Fruit fly (Drosophila melanogaster) whole organism, pupa: ENCODE measurements around the gene IFT52.

ENCODE experiments used
- CG10348 ChIP-seq: fragments of 200-800 bp; sonication (Bioruptor generic); IDR thresholded peaks from 2 replicates; pipeline ENCODE4 v1.3.6; 2022; ENCODE audit warnings: missing biosample characterization, missing genetic modification characterization
- CG12605 ChIP-seq: fragments of 200-800 bp; sonication (Bioruptor generic); IDR thresholded peaks from 2 replicates; pipeline ENCODE4 v1.3.6; 2022; ENCODE audit warnings: missing biosample characterization, missing genetic modification characterization
- CG13204 ChIP-seq: fragments of 200-800 bp; sonication (Bioruptor generic); optimal IDR thresholded peaks from 2 replicates; lab custom pipeline; 2018; ENCODE audit warnings: missing biosample characterization, mild to moderate bottlenecking, missing genetic modification characterization, moderate library complexity
- CG14655 ChIP-seq: fragments of 200-800 bp; sonication (Bioruptor generic); optimal IDR thresholded peaks from 3 replicates; lab custom pipeline; 2017; ENCODE audit warnings: mild to moderate bottlenecking, missing biosample characterization, missing genetic modification reagents, missing genetic modification characterization
- CG15710 ChIP-seq: fragments of 200-800 bp; sonication (Bioruptor generic); optimal IDR thresholded peaks from 2 replicates; lab custom pipeline; 2018; ENCODE audit warnings: missing biosample characterization, mild to moderate bottlenecking, missing genetic modification characterization, moderate library complexity
- CG17806 ChIP-seq: fragments of 200-800 bp; sonication (Bioruptor generic); optimal IDR thresholded peaks from 2 replicates; lab custom pipeline; 2018; ENCODE audit warnings: missing biosample characterization, mild to moderate bottlenecking, missing genetic modification characterization, moderate library complexity
- CG32121 ChIP-seq: fragments of 200-800 bp; sonication (Bioruptor generic); IDR thresholded peaks from 2 replicates; pipeline ENCODE4 v1.3.6; 2022; ENCODE audit warnings: missing biosample characterization, missing genetic modification characterization
- CG34367 ChIP-seq: fragments of 200-800 bp; sonication (Bioruptor generic); optimal IDR thresholded peaks from 2 replicates; lab custom pipeline; 2018; ENCODE audit warnings: missing biosample characterization, mild to moderate bottlenecking, missing genetic modification characterization
- CG4496 ChIP-seq: fragments of 200-800 bp; sonication (Bioruptor generic); IDR thresholded peaks from 3 replicates; pipeline ENCODE4 v1.3.6; 2022; ENCODE audit warnings: missing biosample characterization, missing genetic modification characterization
- CG8159 ChIP-seq: fragments of 200-800 bp; sonication (Bioruptor generic); optimal IDR thresholded peaks from 3 replicates; lab custom pipeline; 2018; ENCODE audit warnings: missing biosample characterization, mild to moderate bottlenecking, missing genetic modification characterization, moderate library complexity
- CG8301 ChIP-seq: fragments of 200-800 bp; sonication (Bioruptor generic); optimal IDR thresholded peaks from 2 replicates; lab custom pipeline; 2018; ENCODE audit warnings: missing biosample characterization, mild to moderate bottlenecking, missing genetic modification characterization
- CG9948 ChIP-seq: fragments of 200-800 bp; sonication (Bioruptor generic); optimal IDR thresholded peaks from 2 replicates; lab custom pipeline; 2018; ENCODE audit warnings: missing biosample characterization, mild to moderate bottlenecking, missing genetic modification characterization, moderate library complexity
- D1 ChIP-seq: fragments of 200-800 bp; sonication (Bioruptor generic); optimal IDR thresholded peaks from 2 replicates; lab custom pipeline; 2018; ENCODE audit warnings: missing biosample characterization, mild to moderate bottlenecking, missing genetic modification characterization, moderate library complexity
- EcR ChIP-seq: fragments of 200-800 bp; sonication (Bioruptor generic); optimal IDR thresholded peaks from 3 replicates; lab custom pipeline; 2019; ENCODE audit warnings: missing biosample characterization, missing genetic modification characterization, mild to moderate bottlenecking, moderate library complexity, missing genetic modification reagents
- Ets98B ChIP-seq: fragments of 200-800 bp; sonication (Bioruptor generic); IDR thresholded peaks from 2 replicates; pipeline ENCODE4 v1.3.6; 2022; ENCODE audit warnings: missing biosample characterization, missing genetic modification characterization
- Pif1A ChIP-seq: fragments of 200-800 bp; sonication (Bioruptor generic); optimal IDR thresholded peaks from 3 replicates; lab custom pipeline; 2016; ENCODE audit warnings: missing biosample characterization, missing genetic modification characterization
- Pif1B ChIP-seq: fragments of 200-800 bp; sonication (Bioruptor generic); optimal IDR thresholded peaks from 3 replicates; lab custom pipeline; 2016; ENCODE audit warnings: missing biosample characterization, missing genetic modification characterization
- Snoo ChIP-seq: fragments of 200-800 bp; sonication (Bioruptor generic); optimal IDR thresholded peaks from 3 replicates; lab custom pipeline; 2017; ENCODE audit warnings: missing biosample characterization, mild to moderate bottlenecking, missing genetic modification characterization, inconsistent platforms
- fd96Ca ChIP-seq: fragments of 200-800 bp; sonication (Bioruptor generic); IDR thresholded peaks from 3 replicates; pipeline ENCODE4 v1.3.6; 2022; ENCODE audit warnings: missing biosample characterization, missing genetic modification characterization
- gl ChIP-seq: fragments of 200-800 bp; sonication (Bioruptor generic); optimal IDR thresholded peaks from 2 replicates; lab custom pipeline; 2018; ENCODE audit warnings: missing biosample characterization, mild to moderate bottlenecking, missing genetic modification characterization
- rn ChIP-seq: fragments of 200-800 bp; sonication (Bioruptor generic); IDR thresholded peaks from 2 replicates; pipeline ENCODE4 v1.3.6; 2022; ENCODE audit warnings: missing biosample characterization, missing genetic modification characterization

IFT52 gene

DNA sequence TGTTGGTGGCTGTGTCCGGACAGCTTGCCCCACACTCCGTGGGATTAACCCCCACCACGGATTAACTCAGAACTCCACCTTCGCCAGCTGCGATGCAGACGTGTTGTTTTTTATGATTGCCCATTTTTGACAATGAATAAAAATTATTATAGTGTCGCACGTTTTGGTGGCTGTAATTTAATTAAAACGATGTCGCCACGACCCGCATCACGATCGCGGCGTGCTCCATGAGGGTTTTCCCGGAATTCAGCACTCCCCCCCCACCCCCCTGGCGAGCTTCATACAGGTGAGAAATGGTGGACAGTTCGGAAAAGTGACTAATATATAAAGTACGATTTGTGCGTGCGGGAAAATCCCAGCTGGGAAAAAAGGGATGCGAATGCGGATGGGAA is 3.5 kb downstream of the IFT52 start:
- no peak for TF ChIP-seq CG8301 (tag; lab: Kevin White, UChicago)
- TF ChIP-seq CG32121, result no peak
- no peak for TF ChIP-seq D1 (tag; lab: Kevin White, UChicago)
- TF ChIP-seq EcR (GFP tag; lab: Kevin White, UChicago), result no peak
- TF ChIP-seq Snoo (tag; lab: Kevin White, UChicago), result no peak
- no peak for TF ChIP-seq CG9948 (tag; lab: Kevin White, UChicago)

DNA sequence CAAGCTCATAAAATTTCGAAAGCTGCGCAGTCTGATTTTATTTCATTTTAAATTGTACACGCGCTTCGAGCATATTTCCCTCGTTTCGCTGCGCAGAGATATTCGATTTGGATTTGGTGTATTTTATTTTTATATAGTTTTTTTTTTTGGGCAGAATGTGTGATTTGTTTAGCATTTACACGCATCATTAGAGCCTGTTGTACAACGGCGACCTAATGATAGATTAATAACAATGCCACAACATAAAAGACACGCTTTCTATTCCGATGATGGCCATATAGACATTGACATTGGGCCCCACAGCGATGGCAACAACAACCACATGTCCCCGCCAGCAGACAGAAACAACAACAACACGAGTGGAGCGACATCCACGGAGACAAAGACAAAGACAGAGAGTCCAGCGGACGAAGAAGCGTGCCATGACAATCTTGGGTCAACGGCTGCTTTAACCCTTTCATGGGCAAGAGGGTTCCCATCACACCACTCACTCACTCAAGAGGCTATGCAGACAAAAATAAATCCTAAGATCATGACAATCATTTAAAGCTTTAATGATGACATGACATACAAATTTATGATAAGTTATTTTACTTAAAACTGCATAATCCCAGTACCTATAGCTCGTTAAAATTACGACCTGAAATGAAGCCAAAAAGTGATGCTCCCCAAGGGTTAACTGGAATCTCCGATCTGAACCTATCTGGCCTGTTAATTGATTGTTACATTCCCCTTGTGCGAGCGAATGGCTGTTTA is 4.1 kb downstream of the IFT52 start:
- TF ChIP-seq Snoo (tag; lab: Kevin White, UChicago), result peak; percentile 1
- peak; percentile 54 for TF ChIP-seq CG13204
- peak; percentile 99 for TF ChIP-seq EcR (GFP tag; lab: Kevin White, UChicago)
- no peak for TF ChIP-seq rn (GFP tag; lab: Robert Waterston, UW)
- TF ChIP-seq CG8159, result peak; percentile 46
- TF ChIP-seq gl (tag; lab: Kevin White, UChicago), result peak; percentile 16
- no peak for TF ChIP-seq Pif1B (GFP tag; lab: Kevin White, UChicago)
- TF ChIP-seq CG9948 (tag; lab: Kevin White, UChicago), result peak; percentile 18
- TF ChIP-seq CG17806 (tag; lab: Kevin White, UChicago), result no peak
- peak; percentile 41 for TF ChIP-seq CG15710 (tag; lab: Kevin White, UChicago)

- TF ChIP-seq CG17806 (tag; lab: Kevin White, UChicago) (no peak), CG8301 (tag; lab: Kevin White, UChicago) (no peak), CG13204 (no peak), CG15710 (tag; lab: Kevin White, UChicago) (no peak), CG9948 (tag; lab: Kevin White, UChicago) (no peak), D1 (tag; lab: Kevin White, UChicago) (no peak), CG34367 (no peak), EcR (GFP tag; lab: Kevin White, UChicago) (no peak)
- TF ChIP-seq, all 21 proteins: peak for 0
Observed at dm6 chr2L:6552345-6552744, 5.0 kb downstream of the IFT52 start.

dm6 chr2L:6551452-6551851 is 5.8 kb downstream of the IFT52 start:
- peak; percentile 16 for TF ChIP-seq Snoo (tag; lab: Kevin White, UChicago)
- TF ChIP-seq CG15710 (tag; lab: Kevin White, UChicago), result no peak

DNA sequence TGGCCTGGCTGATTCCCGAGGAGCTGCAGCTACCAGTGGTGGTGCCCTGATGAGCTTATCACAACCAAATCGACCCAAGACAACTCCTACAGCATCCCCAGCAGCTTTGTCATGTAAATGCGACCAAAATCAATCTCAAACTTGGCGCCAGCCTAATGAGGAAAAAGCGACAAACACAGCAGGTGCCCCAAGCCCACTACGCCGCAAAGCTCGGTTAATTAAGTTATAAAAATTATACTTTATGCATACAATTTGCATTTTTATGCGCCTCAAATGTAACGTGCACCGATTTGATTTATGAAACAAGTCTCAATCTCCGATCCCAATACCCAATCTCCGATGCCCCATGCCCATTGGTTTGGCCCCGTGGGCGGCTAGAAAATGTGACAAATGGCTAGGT is 6.5 kb downstream of the IFT52 start:
- TF ChIP-seq Snoo (tag; lab: Kevin White, UChicago) (no peak), CG8159 (no peak)
- TF ChIP-seq, all 21 proteins: peak for 0

- TF ChIP-seq D1 (tag; lab: Kevin White, UChicago) (no peak), CG10348 (GFP tag; lab: Robert Waterston, UW) (no peak), CG9948 (tag; lab: Kevin White, UChicago) (no peak), CG8159 (no peak), EcR (GFP tag; lab: Kevin White, UChicago) (no peak), Pif1B (GFP tag; lab: Kevin White, UChicago) (no peak), CG13204 (no peak), fd96Ca (GFP tag; lab: Robert Waterston, UW) (no peak), Ets98B (GFP tag; lab: Robert Waterston, UW) (no peak), CG34367 (no peak), Pif1A (no peak), CG4496 (GFP tag; lab: Robert Waterston, UW) (no peak), CG17806 (tag; lab: Kevin White, UChicago) (no peak), gl (tag; lab: Kevin White, UChicago) (no peak), rn (GFP tag; lab: Robert Waterston, UW) (no peak), CG15710 (tag; lab: Kevin White, UChicago) (no peak), CG8301 (tag; lab: Kevin White, UChicago) (no peak)
- TF ChIP-seq, all 21 proteins: peak for 0
Observed at dm6 chr2L:6547978-6548377, 9.3 kb downstream of the IFT52 start.

DNA sequence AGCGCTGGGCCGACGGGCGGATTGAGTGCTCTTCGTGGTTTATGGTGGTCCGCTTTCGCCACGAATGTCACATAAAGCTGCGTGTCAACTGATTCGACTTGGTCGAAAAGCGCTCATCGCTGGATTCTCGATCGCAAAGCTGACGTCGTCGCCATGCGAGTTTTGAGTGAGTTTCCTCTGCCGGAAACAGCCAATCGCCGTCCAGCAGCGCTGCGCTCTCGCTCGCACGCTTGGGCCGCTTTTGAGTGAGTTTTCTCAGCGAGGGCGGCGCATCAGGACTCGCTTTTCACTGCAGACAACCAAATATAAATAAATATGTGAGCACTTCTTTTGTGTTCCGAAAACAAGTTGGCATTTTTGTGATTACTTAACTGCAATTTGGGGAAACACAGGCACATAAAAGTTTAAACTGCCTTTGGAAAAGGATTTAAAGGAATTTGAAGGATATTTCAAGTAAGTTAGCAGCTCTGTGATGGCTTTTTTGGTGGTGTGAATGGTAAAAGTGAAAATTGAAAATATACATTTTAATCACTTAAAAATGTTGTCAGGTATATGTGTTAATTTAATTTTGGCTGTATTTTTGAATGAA is 10.3 kb downstream of the IFT52 start, which contains the start of gene eya:
TSS of gene eya (minus strand) at position 94 of the 589 bp plus-strand sequence.
- TF ChIP-seq Snoo (tag; lab: Kevin White, UChicago) (no peak), CG15710 (tag; lab: Kevin White, UChicago) (no peak), CG8301 (tag; lab: Kevin White, UChicago) (no peak), Pif1A (no peak), CG12605 (GFP tag; lab: Robert Waterston, UW) (no peak), CG13204 (no peak), CG32121 (no peak), Pif1B (GFP tag; lab: Kevin White, UChicago) (no peak), fd96Ca (GFP tag; lab: Robert Waterston, UW) (no peak), CG4496 (GFP tag; lab: Robert Waterston, UW) (no peak), CG14655 (GFP tag; lab: Kevin White, UChicago) (no peak), CG10348 (GFP tag; lab: Robert Waterston, UW) (no peak), EcR (GFP tag; lab: Kevin White, UChicago) (no peak), Ets98B (GFP tag; lab: Robert Waterston, UW) (no peak), CG34367 (no peak), gl (tag; lab: Kevin White, UChicago) (no peak), CG17806 (tag; lab: Kevin White, UChicago) (no peak)
